Fruit fly (Drosophila melanogaster): Measurements from ENCODE around the gene PKD.

The PKD gene

dm6 chr3R:18298900-18299321 lies 15.3 kb downstream of the PKD start, which contains the start of gene Dlc90F (continued):
- no peak for TF ChIP-seq lov (optimal IDR thresholded peaks at IDR 0.05)
- no peak for TF ChIP-seq lov (GFP tag; IDR thresholded peaks at IDR 0.05)
- TF ChIP-seq MESR4 (GFP tag; optimal IDR thresholded peaks at IDR 0.05), result no peak
- peak; percentile 34 for TF ChIP-seq CG1233 (GFP tag; optimal IDR thresholded peaks at IDR 0.05)
- TF ChIP-seq CG12104 (GFP tag; optimal IDR thresholded peaks at IDR 0.05), result peak; percentile 12
- TF ChIP-seq Taf1 (GFP tag; IDR thresholded peaks at IDR 0.05), result peak; percentile 53; the same call in 1 of the 2 replicates
- TF ChIP-seq CG31388 (GFP tag; optimal IDR thresholded peaks at IDR 0.05), result peak; percentile 38
- TF ChIP-seq CG13287 (GFP tag; IDR thresholded peaks at IDR 0.05; ENCODE audit: partially characterized antibody), result peak; percentile 55
- TF ChIP-seq CG3838 (GFP tag; optimal IDR thresholded peaks at IDR 0.05), result peak; percentile 31
- peak; percentile 75 for TF ChIP-seq CG1603 (tag; optimal IDR thresholded peaks at IDR 0.05)
- no peak for TF ChIP-seq CG12219 (GFP tag; optimal IDR thresholded peaks at IDR 0.05)
- TF ChIP-seq chm (GFP tag; IDR thresholded peaks at IDR 0.05), result 0 out of 2 replicates have a peak, but pooled peaks have one; percentile 29
- peak; percentile 49 for TF ChIP-seq ATbp (GFP tag; optimal IDR thresholded peaks at IDR 0.05)
- no peak for TF ChIP-seq br (optimal IDR thresholded peaks at IDR 0.05)
- TF ChIP-seq CG7372 (GFP tag; IDR thresholded peaks at IDR 0.05), result peak; percentile 75
- TF ChIP-seq Vsx1 (GFP tag; optimal IDR thresholded peaks at IDR 0.05), result no peak
- no peak for TF ChIP-seq Jarid2 (GFP tag; optimal IDR thresholded peaks at IDR 0.05)
- peak in 1 of 3 experiments; percentile 74 for TF ChIP-seq lola (GFP tag; optimal IDR thresholded peaks at IDR 0.05)
- peak; percentile 46 for TF ChIP-seq CG3281 (GFP tag; optimal IDR thresholded peaks at IDR 0.05)
- peak; percentile 66 for TF ChIP-seq CG4424 (GFP tag; optimal IDR thresholded peaks at IDR 0.05)
- TF ChIP-seq pnt (GFP tag; optimal IDR thresholded peaks at IDR 0.05), result peak; percentile 79
- TF ChIP-seq schlank (tag; optimal IDR thresholded peaks at IDR 0.05), result no peak
- no peak for TF ChIP-seq corto (GFP tag; optimal IDR thresholded peaks at IDR 0.05)
- TF ChIP-seq CG11456 (GFP tag; IDR thresholded peaks at IDR 0.05), result peak; percentile 86
- peak; percentile 88 for TF ChIP-seq CG13624 (GFP tag; optimal IDR thresholded peaks at IDR 0.05)
- peak; percentile 44 for TF ChIP-seq CG9727 (GFP tag; optimal IDR thresholded peaks at IDR 0.05)
- TF ChIP-seq H2.0 (GFP tag; IDR thresholded peaks at IDR 0.05), result peak; percentile 79
- TF ChIP-seq CG11560 (tag; IDR thresholded peaks at IDR 0.05), result peak; percentile 83
- no peak for TF ChIP-seq odd (GFP tag; optimal IDR thresholded peaks at IDR 0.05)
- TF ChIP-seq hb (GFP tag; IDR thresholded peaks at IDR 0.05; ENCODE audit: partially characterized antibody), result no peak
- TF ChIP-seq tgo (GFP tag; IDR thresholded peaks at IDR 0.05), result peak; percentile 85
- peak; percentile 81 for TF ChIP-seq vvl (GFP tag; IDR thresholded peaks at IDR 0.05)
- TF ChIP-seq Atf-2 (GFP tag; optimal IDR thresholded peaks at IDR 0.05), result peak; percentile 82
- no peak for TF ChIP-seq tna (GFP tag; IDR thresholded peaks at IDR 0.05; ENCODE audit: partially characterized antibody)
- peak; percentile 80 for TF ChIP-seq CG2889 (GFP tag; IDR thresholded peaks at IDR 0.05)
- peak; percentile 65 for TF ChIP-seq fd96Cb (tag; optimal IDR thresholded peaks at IDR 0.05)
- peak; percentile 66; the same call in 2 of the 3 replicates for TF ChIP-seq CG11093 (GFP tag; IDR thresholded peaks at IDR 0.05)
- TF ChIP-seq inv (GFP tag; IDR thresholded peaks at IDR 0.05; ENCODE audit: partially characterized antibody), result peak; percentile 29; the same call in 1 of the 2 replicates
- peak; percentile 82 for TF ChIP-seq CG11247 (GFP tag; IDR thresholded peaks at IDR 0.05)
- no peak for TF ChIP-seq CG6854 (GFP tag; optimal IDR thresholded peaks at IDR 0.05)
- TF ChIP-seq CG5245 (GFP tag; optimal IDR thresholded peaks at IDR 0.05), result peak; percentile 23
- TF ChIP-seq CrebB (tag; optimal IDR thresholded peaks at IDR 0.05), result no peak
- peak; percentile 43 for TF ChIP-seq CG15479 (GFP tag; optimal IDR thresholded peaks at IDR 0.05)
- TF ChIP-seq Eip74EF (GFP tag; optimal IDR thresholded peaks at IDR 0.05), result peak in 1 of 2 experiments; percentile 68
- TF ChIP-seq HLHmδ (GFP tag; optimal IDR thresholded peaks at IDR 0.05), result no peak
- TF ChIP-seq gcm (GFP tag; optimal IDR thresholded peaks at IDR 0.05), result no peak
- TF ChIP-seq CG17385 (GFP tag; optimal IDR thresholded peaks at IDR 0.05), result peak; percentile 32
- peak; percentile 100 for TF ChIP-seq CG7357 (GFP tag; IDR thresholded peaks at IDR 0.05)
- TF ChIP-seq cwo (GFP tag; optimal IDR thresholded peaks at IDR 0.05), result peak; percentile 10
- TF ChIP-seq CG9817 (tag; optimal IDR thresholded peaks at IDR 0.05), result peak; percentile 86
